Worm (Caenorhabditis elegans): ENCODE data around the gene dsl-7.
A peak's percentile ranks its signal among the peaks of the same experiment; 100 is the strongest.

The dsl-7 gene

DNA sequence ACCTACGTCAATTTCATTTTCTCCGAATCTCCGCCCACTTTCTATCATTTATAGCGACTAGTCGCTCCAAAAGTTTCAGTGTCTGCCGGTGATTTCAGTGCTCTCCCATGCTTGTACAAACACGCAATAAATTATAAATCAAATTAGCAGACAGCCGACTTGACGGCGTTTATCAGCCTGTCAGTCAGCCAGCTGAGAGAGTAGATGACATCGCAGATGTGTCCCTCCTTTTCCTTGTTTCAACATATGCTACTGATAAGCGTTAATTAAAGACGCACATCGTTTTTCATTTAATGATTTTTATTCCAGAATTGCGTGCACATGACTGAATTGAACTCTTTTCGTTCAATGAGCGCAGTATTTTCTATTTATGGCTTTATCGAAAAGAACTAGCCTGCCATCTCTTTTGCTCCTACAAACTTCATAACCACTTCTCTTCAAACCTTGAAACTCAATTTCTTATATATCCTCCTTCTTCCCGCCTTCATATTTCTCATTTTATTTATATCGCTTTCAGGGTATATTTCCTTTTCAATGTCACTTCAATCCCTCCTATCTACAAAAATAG is 50.3 kb downstream of the dsl-7 start, which contains the start of gene lap-2:
TSS of gene lap-2 (plus strand) at position 518 of the 568 bp plus-strand sequence.
- peak; percentile 90 for TF ChIP-seq unc-62 (GFP tag; optimal IDR thresholded peaks at IDR 0.05)
- TF ChIP-seq let-607 (tag; optimal IDR thresholded peaks at IDR 0.05): peak; percentile 48 to 52
- TF ChIP-seq nhr-80 (tag; optimal IDR thresholded peaks at IDR 0.05): peak; percentile 82
- peak; percentile 64 for TF ChIP-seq ets-4 (GFP tag; optimal IDR thresholded peaks at IDR 0.05)
- TF ChIP-seq snpc-4 (GFP tag; optimal IDR thresholded peaks at IDR 0.05): no peak
- TF ChIP-seq snpc-4 (tag; optimal IDR thresholded peaks at IDR 0.05): peak in 1 of 4 experiments; percentile 26
- TF ChIP-seq egrh-3 (GFP tag; IDR thresholded peaks at IDR 0.05): no peak
- no peak for TF ChIP-seq ccch-3 (GFP tag; optimal IDR thresholded peaks at IDR 0.05)
- no peak for TF ChIP-seq attf-5 (GFP tag; optimal IDR thresholded peaks at IDR 0.05)
- peak; percentile 16 for TF ChIP-seq madf-10 (tag; optimal IDR thresholded peaks at IDR 0.05)
- TF ChIP-seq atf-7 (tag; optimal IDR thresholded peaks at IDR 0.05): peak; percentile 72
- no peak for TF ChIP-seq T26A5.8 (tag; optimal IDR thresholded peaks at IDR 0.05)
- TF ChIP-seq lin-54 (GFP tag; optimal IDR thresholded peaks at IDR 0.05): no peak
- no peak for TF ChIP-seq rec-8 (tag; optimal IDR thresholded peaks at IDR 0.05)
- TF ChIP-seq mcd-1 (GFP tag; IDR thresholded peaks at IDR 0.05): 0 out of 2 replicates have a peak, but pooled peaks have one; percentile 26
- TF ChIP-seq ztf-3 (GFP tag; optimal IDR thresholded peaks at IDR 0.05): no peak
- TF ChIP-seq cebp-1 (GFP tag; IDR thresholded peaks at IDR 0.05): peak; percentile 51; the same call in 1 of the 2 replicates
- peak; percentile 67 for TF ChIP-seq cebp-1 (tag; optimal IDR thresholded peaks at IDR 0.05)
- TF ChIP-seq sdz-38 (tag; optimal IDR thresholded peaks at IDR 0.05): no peak
- no peak for TF ChIP-seq snpc-3.4 (tag; optimal IDR thresholded peaks at IDR 0.05)
- TF ChIP-seq nfyb-1 (GFP tag; IDR thresholded peaks at IDR 0.05): peak; percentile 62; the same call in 1 of the 2 replicates
- peak; percentile 53; the same call in 1 of the 2 replicates for TF ChIP-seq egl-44 (GFP tag; IDR thresholded peaks at IDR 0.05)
- TF ChIP-seq nhr-27 (tag; optimal IDR thresholded peaks at IDR 0.05): no peak
- peak; percentile 51 for TF ChIP-seq chd-7 (tag; optimal IDR thresholded peaks at IDR 0.05)
- TF ChIP-seq ztf-22 (GFP tag; optimal IDR thresholded peaks at IDR 0.05): peak; percentile 33
- TF ChIP-seq Y95B8A.8 (GFP tag; IDR thresholded peaks at IDR 0.05): 0 out of 2 replicates have a peak, but pooled peaks have one; percentile 29
- no peak for TF ChIP-seq ztf-6 (GFP tag; IDR thresholded peaks at IDR 0.05)
- peak; percentile 16 for TF ChIP-seq lsl-1 (GFP tag; optimal IDR thresholded peaks at IDR 0.05)
- TF ChIP-seq ZK185.1 (tag; optimal IDR thresholded peaks at IDR 0.05; ENCODE audit: poor library complexity, severe bottlenecking): peak; percentile 46
- TF ChIP-seq dox-1 (GFP tag; IDR thresholded peaks at IDR 0.05): peak; percentile 52
- no peak for TF ChIP-seq K12H6.12 (tag; optimal IDR thresholded peaks at IDR 0.05)
- TF ChIP-seq lin-40 (tag; optimal IDR thresholded peaks at IDR 0.05): peak; percentile 5
- no peak for TF ChIP-seq Y53F4B.3 (GFP tag; IDR thresholded peaks at IDR 0.05)
- TF ChIP-seq tlf-1 (GFP tag; optimal IDR thresholded peaks at IDR 0.05): peak; percentile 42
- TF ChIP-seq sptf-2 (GFP tag; optimal IDR thresholded peaks at IDR 0.05): no peak
- TF ChIP-seq nhr-90 (tag; optimal IDR thresholded peaks at IDR 0.05): peak; percentile 46
- TF ChIP-seq K11D2.4 (GFP tag; IDR thresholded peaks at IDR 0.05): 0 out of 2 replicates have a peak, but pooled peaks have one; percentile 33

DNA sequence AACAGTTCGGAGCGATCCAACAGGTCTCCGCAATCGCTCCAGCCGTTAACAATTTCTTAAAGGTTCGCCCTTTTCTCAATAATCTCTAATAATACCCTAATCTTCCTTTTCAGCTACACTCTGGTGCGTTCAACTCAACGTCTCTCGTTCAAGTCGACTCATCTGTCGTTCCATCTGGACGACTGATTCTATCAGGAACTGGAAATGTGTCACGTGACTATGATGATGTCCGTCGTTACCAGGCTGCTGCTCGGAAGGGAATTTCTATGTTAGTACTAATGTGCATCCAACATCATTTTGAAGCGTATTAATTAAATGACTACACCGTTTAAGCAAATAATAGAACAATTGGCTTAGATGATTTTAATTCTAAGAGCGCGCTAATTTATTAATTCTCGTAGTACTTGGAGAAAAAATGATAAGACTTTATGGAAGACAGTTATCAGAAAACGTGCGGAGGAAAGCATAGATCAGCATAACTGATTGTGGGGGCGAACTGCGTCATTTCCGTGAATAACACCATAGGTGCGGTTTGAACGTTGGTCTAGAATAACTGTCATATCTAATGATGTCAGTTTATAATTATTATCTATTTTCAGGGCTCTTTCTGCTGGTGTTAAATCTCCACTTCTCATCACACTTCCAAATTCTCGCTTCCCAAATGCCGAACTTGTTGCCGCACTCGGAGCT is 51.0 kb downstream of the dsl-7 start:
- TF ChIP-seq dpl-1 (GFP tag; optimal IDR thresholded peaks at IDR 0.05) (no peak), mxl-1 (tag; optimal IDR thresholded peaks at IDR 0.05) (no peak), egl-18 (GFP tag; IDR thresholded peaks at IDR 0.05) (no peak), aptf-3 (GFP tag; IDR thresholded peaks at IDR 0.05) (no peak), zfh-2 (GFP tag; conservative IDR thresholded peaks at IDR 0.05) (no peak), F33H1.4 (GFP tag; IDR thresholded peaks at IDR 0.05) (no peak), Y95B8A.8 (GFP tag; IDR thresholded peaks at IDR 0.05) (no peak), bed-1 (GFP tag; IDR thresholded peaks at IDR 0.05) (no peak), F57A8.1 (GFP tag; optimal IDR thresholded peaks at IDR 0.05) (no peak), ztf-22 (GFP tag; optimal IDR thresholded peaks at IDR 0.05) (no peak), atf-7 (tag; optimal IDR thresholded peaks at IDR 0.05) (peak; percentile 34), tbp1 (GFP tag; optimal IDR thresholded peaks at IDR 0.05) (no peak), nhr-80 (tag; optimal IDR thresholded peaks at IDR 0.05) (peak; percentile 31), tlf-1 (GFP tag; optimal IDR thresholded peaks at IDR 0.05) (no peak), egl-44 (GFP tag; IDR thresholded peaks at IDR 0.05) (no peak), pbrm-1 (GFP tag; IDR thresholded peaks at IDR 0.05) (0 out of 2 replicates have a peak, but pooled peaks have one; percentile 5)

Data from whole organism, young adult.